Worm (Caenorhabditis elegans) whole organism, L4 larva: ENCODE data around the gene col-44.

Experiments used
- egl-27 ChIP-seq: sonication (generic microtip); optimal IDR thresholded peaks from 3 replicates; lab custom pipeline; 2017; ENCODE audit warnings: missing biosample characterization, missing genetic modification reagents, missing genetic modification characterization
- lsy-2 ChIP-seq, 2 experiments: fragments of 150-350 bp in 1 of 2; sonication (generic microtip) in 1 of 2; optimal IDR thresholded peaks; 2 replicates each; lab custom pipeline; 2014 to 2017; ENCODE audit warnings: missing biosample characterization in 2 of 2, missing genetic modification characterization in 2 of 2
- pha-4 ChIP-seq, 2 experiments: fragments of 150-350 bp in 1 of 2; fragments of 200-800 bp in 1 of 2; sonication (Bioruptor generic) in 1 of 2; IDR thresholded peaks in 1 of 2; optimal IDR thresholded peaks in 1 of 2; 2 replicates each; pipeline versions ENCODE4 v1.3.6 to Lab custom; 2014 to 2022; ENCODE audit warnings: missing genetic modification characterization in 2 of 2, missing genetic modification reagents in 2 of 2, missing biosample characterization in 1 of 2, missing compliant biosample characterization in 1 of 2

DNA sequence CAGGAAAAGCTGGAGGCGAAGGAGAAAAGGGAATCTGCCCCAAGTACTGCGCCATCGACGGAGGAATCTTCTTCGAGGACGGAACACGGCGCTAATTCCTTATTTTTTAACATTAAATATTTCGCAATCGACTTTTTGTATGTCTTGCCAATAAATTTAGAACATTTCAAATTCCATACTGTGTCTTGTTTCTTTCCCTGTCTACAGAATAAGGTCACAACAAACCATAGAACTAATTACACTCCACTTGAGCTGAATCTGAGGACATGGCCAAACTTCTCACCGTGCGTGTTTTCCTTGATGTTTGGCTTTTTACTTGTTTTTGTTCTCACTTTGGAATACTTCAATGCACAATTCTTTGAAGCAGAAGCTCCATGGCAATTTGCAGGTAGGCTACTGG lies 1.1 kb downstream of the col-44 start, which contains the start of gene F54B11.4:
- TF ChIP-seq lsy-2 (tag; optimal IDR thresholded peaks at IDR 0.05; lab: Kevin White, UChicago) (no peak), pha-4 (GFP tag; IDR thresholded peaks at IDR 0.05; lab: Robert Waterston, UW) (no peak), pha-4 (tag; optimal IDR thresholded peaks at IDR 0.05; lab: Kevin White, UChicago) (no peak), egl-27 (tag; lab: Kevin White, UChicago) (no peak)
